Worm (Caenorhabditis elegans) whole organism, L2 larva: Measurements from ENCODE around the gene Y42A5A.3.
A peak's percentile ranks its signal among the peaks of the same experiment; 100 is the strongest.

Experiments
- C34F6.9 ChIP-seq: fragments of 150-350 bp; optimal IDR thresholded peaks from 2 replicates; lab custom pipeline; 2014; ENCODE audit warnings: missing biosample characterization, missing genetic modification characterization
- F13H6.1 ChIP-seq: sonication (generic microtip); optimal IDR thresholded peaks from 2 replicates; lab custom pipeline; 2016; ENCODE audit warnings: missing genetic modification characterization, missing compliant biosample characterization
- R02D3.7 ChIP-seq: fragments of 150-350 bp; optimal IDR thresholded peaks from 2 replicates; lab custom pipeline; 2014; ENCODE audit warnings: missing biosample characterization, missing genetic modification characterization
- Y55F3AM.14 ChIP-seq: fragments of 200-800 bp; sonication (Bioruptor generic); optimal IDR thresholded peaks from 2 replicates; lab custom pipeline; 2018; ENCODE audit warnings: mild to moderate bottlenecking, missing genetic modification characterization, missing compliant biosample characterization
- ZK546.5 ChIP-seq: sonication (generic microtip); optimal IDR thresholded peaks from 2 replicates; lab custom pipeline; 2017; ENCODE audit warnings: missing biosample characterization, missing genetic modification characterization
- alr-1 ChIP-seq: fragments of 150-350 bp; optimal IDR thresholded peaks from 2 replicates; lab custom pipeline; 2014; ENCODE audit warnings: missing biosample characterization, missing genetic modification characterization
- aly-2 ChIP-seq: fragments of 150-350 bp; optimal IDR thresholded peaks from 2 replicates; lab custom pipeline; 2014; ENCODE audit warnings: missing biosample characterization, missing genetic modification characterization
- ama-1 ChIP-seq: fragments of 150-350 bp; optimal IDR thresholded peaks from 2 replicates; lab custom pipeline; 2018; ENCODE audit warnings: inconsistent platforms
- blmp-1 ChIP-seq: sonication (generic microtip); optimal IDR thresholded peaks from 2 replicates; lab custom pipeline; 2017; ENCODE audit warnings: missing genetic modification characterization, mild to moderate bottlenecking, missing compliant biosample characterization, antibody characterized with exemption, moderate library complexity; ENCODE audit not compliant: insufficient read depth
- ceh-16 ChIP-seq: fragments of 150-350 bp; optimal IDR thresholded peaks from 2 replicates; lab custom pipeline; 2014; ENCODE audit warnings: missing biosample characterization, missing genetic modification characterization
- ceh-82 ChIP-seq: fragments of 150-350 bp; optimal IDR thresholded peaks from 2 replicates; lab custom pipeline; 2014; ENCODE audit warnings: missing biosample characterization, missing genetic modification characterization
- crh-2 ChIP-seq: sonication (generic microtip); optimal IDR thresholded peaks from 2 replicates; lab custom pipeline; 2017; ENCODE audit warnings: missing biosample characterization, missing genetic modification characterization
- dmd-4 ChIP-seq: sonication (generic microtip); optimal IDR thresholded peaks from 2 replicates; lab custom pipeline; 2017; ENCODE audit warnings: missing biosample characterization, missing genetic modification characterization
- egl-27 ChIP-seq: sonication (generic microtip); optimal IDR thresholded peaks from 3 replicates; lab custom pipeline; 2017; ENCODE audit warnings: missing biosample characterization, missing genetic modification reagents, missing genetic modification characterization
- elt-1 ChIP-seq: fragments of 150-350 bp; optimal IDR thresholded peaks from 2 replicates; lab custom pipeline; 2014; ENCODE audit warnings: missing biosample characterization, missing genetic modification characterization
- elt-3 ChIP-seq: sonication (generic microtip); optimal IDR thresholded peaks from 2 replicates; lab custom pipeline; 2017; ENCODE audit warnings: missing biosample characterization, missing genetic modification characterization
- fos-1 ChIP-seq: fragments of 150-350 bp; optimal IDR thresholded peaks from 2 replicates; lab custom pipeline; 2014; ENCODE audit warnings: missing biosample characterization, missing genetic modification characterization
- gmeb-1 ChIP-seq: fragments of 150-350 bp; optimal IDR thresholded peaks from 2 replicates; lab custom pipeline; 2014; ENCODE audit warnings: missing biosample characterization, missing genetic modification characterization
- lin-11 ChIP-seq: fragments of 150-350 bp; sonication (generic microtip); optimal IDR thresholded peaks from 2 replicates; lab custom pipeline; 2014; ENCODE audit warnings: missing biosample characterization, missing genetic modification characterization, inconsistent platforms, mixed read lengths
- lin-13 ChIP-seq: fragments of 150-350 bp; optimal IDR thresholded peaks from 2 replicates; lab custom pipeline; 2014; ENCODE audit warnings: missing biosample characterization, missing genetic modification reagents, missing genetic modification characterization
- lin-39 ChIP-seq: fragments of 150-350 bp; optimal IDR thresholded peaks from 2 replicates; lab custom pipeline; 2014; ENCODE audit warnings: missing biosample characterization, missing genetic modification reagents, missing genetic modification characterization
- lsy-2 ChIP-seq, 2 experiments: fragments of 150-350 bp in 1 of 2; sonication (generic microtip) in 1 of 2; optimal IDR thresholded peaks; 2 replicates each; lab custom pipeline; 2014 to 2017; ENCODE audit warnings: missing biosample characterization in 2 of 2, missing genetic modification characterization in 2 of 2
- mab-5 ChIP-seq: fragments of 150-350 bp; optimal IDR thresholded peaks from 2 replicates; lab custom pipeline; 2014; ENCODE audit warnings: missing biosample characterization, missing genetic modification characterization
- mbf-1 ChIP-seq: sonication (generic microtip); optimal IDR thresholded peaks from 2 replicates; lab custom pipeline; 2017; ENCODE audit warnings: missing biosample characterization, missing genetic modification characterization
- mdl-1 ChIP-seq, 2 experiments: fragments of 150-350 bp in 1 of 2; sonication (generic microtip) in 1 of 2; optimal IDR thresholded peaks; 2 replicates each; lab custom pipeline; 2017; ENCODE audit warnings: missing biosample characterization in 2 of 2, missing genetic modification characterization in 2 of 2
- nhr-10 ChIP-seq: sonication (generic microtip); optimal IDR thresholded peaks from 2 replicates; lab custom pipeline; 2017; ENCODE audit warnings: missing biosample characterization, missing genetic modification characterization
- nhr-11 ChIP-seq: fragments of 150-350 bp; optimal IDR thresholded peaks from 2 replicates; lab custom pipeline; 2014; ENCODE audit warnings: missing biosample characterization, missing genetic modification characterization
- nhr-12 ChIP-seq: fragments of 150-350 bp; optimal IDR thresholded peaks from 2 replicates; lab custom pipeline; 2014; ENCODE audit warnings: missing biosample characterization, missing genetic modification characterization
- nhr-129 ChIP-seq: fragments of 150-350 bp; optimal IDR thresholded peaks from 2 replicates; lab custom pipeline; 2014; ENCODE audit warnings: missing biosample characterization, missing genetic modification characterization
- nhr-21 ChIP-seq: fragments of 150-350 bp; optimal IDR thresholded peaks from 2 replicates; lab custom pipeline; 2014; ENCODE audit warnings: missing biosample characterization, missing genetic modification characterization
- nhr-23 ChIP-seq: fragments of 150-350 bp; optimal IDR thresholded peaks from 2 replicates; lab custom pipeline; 2014; ENCODE audit warnings: missing biosample characterization, missing genetic modification reagents, missing genetic modification characterization
- nhr-237 ChIP-seq: fragments of 150-350 bp; optimal IDR thresholded peaks from 2 replicates; lab custom pipeline; 2014; ENCODE audit warnings: missing biosample characterization, missing genetic modification characterization
- nhr-25 ChIP-seq: fragments of 150-350 bp; sonication (generic microtip); optimal IDR thresholded peaks from 3 replicates; lab custom pipeline; 2014; ENCODE audit warnings: missing biosample characterization, missing genetic modification characterization
- nhr-6 ChIP-seq: fragments of 150-350 bp; optimal IDR thresholded peaks from 2 replicates; lab custom pipeline; 2014; ENCODE audit warnings: missing biosample characterization, missing genetic modification characterization
- nhr-77 ChIP-seq: fragments of 150-350 bp; optimal IDR thresholded peaks from 2 replicates; lab custom pipeline; 2014; ENCODE audit warnings: missing biosample characterization, missing genetic modification characterization
- peb-1 ChIP-seq: fragments of 150-350 bp; optimal IDR thresholded peaks from 2 replicates; lab custom pipeline; 2014; ENCODE audit warnings: missing biosample characterization, missing genetic modification characterization
- sem-4 ChIP-seq: fragments of 150-350 bp; optimal IDR thresholded peaks from 2 replicates; lab custom pipeline; 2014; ENCODE audit warnings: missing biosample characterization, missing genetic modification reagents, missing genetic modification characterization
- skn-1 ChIP-seq: sonication (generic microtip); optimal IDR thresholded peaks from 2 replicates; lab custom pipeline; 2017; ENCODE audit warnings: missing biosample characterization, missing genetic modification characterization
- sma-3 ChIP-seq: sonication (generic microtip); optimal IDR thresholded peaks from 2 replicates; lab custom pipeline; 2016; ENCODE audit warnings: missing genetic modification reagents, missing genetic modification characterization, missing compliant biosample characterization
- sma-9 ChIP-seq, 2 experiments: fragments of 150-350 bp in 1 of 2; sonication (generic microtip) in 1 of 2; optimal IDR thresholded peaks; 2 replicates each; lab custom pipeline; 2014 to 2016; ENCODE audit warnings: missing genetic modification characterization in 2 of 2, mild to moderate bottlenecking in 1 of 2, missing biosample characterization in 1 of 2, missing compliant biosample characterization in 1 of 2, missing genetic modification reagents in 1 of 2, moderate library complexity in 1 of 2
- snpc-4 ChIP-seq: fragments of 150-350 bp; optimal IDR thresholded peaks from 2 replicates; lab custom pipeline; 2014; ENCODE audit warnings: missing biosample characterization, missing genetic modification characterization
- unc-39 ChIP-seq: fragments of 150-350 bp; optimal IDR thresholded peaks from 2 replicates; lab custom pipeline; 2014; ENCODE audit warnings: missing biosample characterization, missing genetic modification characterization
- unc-55 ChIP-seq: fragments of 150-350 bp; sonication (generic microtip); optimal IDR thresholded peaks from 3 replicates; lab custom pipeline; 2014; ENCODE audit warnings: missing biosample characterization, missing genetic modification reagents, missing genetic modification characterization
- unc-62 ChIP-seq: fragments of 150-350 bp; optimal IDR thresholded peaks from 2 replicates; lab custom pipeline; 2014; ENCODE audit warnings: missing biosample characterization, missing genetic modification reagents, missing genetic modification characterization
- zag-1 ChIP-seq: fragments of 150-350 bp; optimal IDR thresholded peaks from 2 replicates; lab custom pipeline; 2014; ENCODE audit warnings: missing biosample characterization, missing genetic modification characterization
- ztf-1 ChIP-seq: fragments of 200-800 bp; sonication (Bioruptor generic); conservative IDR thresholded peaks from 2 replicates; pipeline ENCODE4 v1.3.6; 2022; ENCODE audit warnings: missing genetic modification characterization, missing compliant biosample characterization
- ztf-11 ChIP-seq: sonication (generic microtip); optimal IDR thresholded peaks from 2 replicates; lab custom pipeline; 2017; ENCODE audit warnings: missing biosample characterization, missing genetic modification characterization
- ztf-4 ChIP-seq: fragments of 150-350 bp; optimal IDR thresholded peaks from 2 replicates; lab custom pipeline; 2014; ENCODE audit warnings: missing biosample characterization, missing genetic modification characterization

Y42A5A.3 gene

DNA sequence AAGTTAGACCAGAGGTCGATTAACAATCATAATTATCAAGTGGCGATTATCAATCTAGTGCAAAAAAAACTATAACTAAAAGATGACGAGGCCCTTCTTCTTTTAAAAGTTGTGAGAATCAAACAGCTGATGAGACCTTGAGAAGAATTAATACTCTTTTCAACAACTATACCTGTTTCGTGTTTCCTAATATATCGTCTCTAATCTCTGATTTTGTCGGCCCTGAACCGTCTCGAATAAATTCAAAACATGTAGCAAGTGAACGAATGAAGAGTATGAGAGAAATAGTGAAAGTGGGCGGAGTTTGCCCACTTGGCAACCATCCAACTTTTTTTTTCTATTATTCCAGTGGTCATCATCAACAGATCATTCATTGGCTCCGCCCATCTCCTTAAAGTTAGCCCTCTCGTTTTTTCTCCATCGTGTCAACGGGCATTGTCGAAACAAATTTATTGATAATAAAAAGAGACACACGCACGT, 8.2 kb downstream of the Y42A5A.3 start, which contains the start of gene Y42A5A.1:
Gene Y42A5A.1, plus strand, starts transcription at position 430 of the 480 bp plus-strand sequence.
- TF ChIP-seq nhr-25 (tag; lab: Kevin White, UChicago): peak; percentile 49
- TF ChIP-seq peb-1: no peak

- TF ChIP-seq fos-1 (tag; lab: Kevin White, UChicago): peak; percentile 4
- peak; percentile 46 for TF ChIP-seq blmp-1 (tag; lab: Kevin White, UChicago)
- peak; percentile 6 for TF ChIP-seq sma-3 (GFP tag; lab: Kevin White, UChicago)
- TF ChIP-seq nhr-23 (tag; lab: Kevin White, UChicago): no peak
- TF ChIP-seq gmeb-1 (tag; lab: Kevin White, UChicago): peak; percentile 2
- TF ChIP-seq ztf-1: no peak
- TF ChIP-seq, all 48 proteins: peak for 4
These were observed 8.7 kb downstream of the Y42A5A.3 start for ce11 chrV:11087119-11087518.

DNA sequence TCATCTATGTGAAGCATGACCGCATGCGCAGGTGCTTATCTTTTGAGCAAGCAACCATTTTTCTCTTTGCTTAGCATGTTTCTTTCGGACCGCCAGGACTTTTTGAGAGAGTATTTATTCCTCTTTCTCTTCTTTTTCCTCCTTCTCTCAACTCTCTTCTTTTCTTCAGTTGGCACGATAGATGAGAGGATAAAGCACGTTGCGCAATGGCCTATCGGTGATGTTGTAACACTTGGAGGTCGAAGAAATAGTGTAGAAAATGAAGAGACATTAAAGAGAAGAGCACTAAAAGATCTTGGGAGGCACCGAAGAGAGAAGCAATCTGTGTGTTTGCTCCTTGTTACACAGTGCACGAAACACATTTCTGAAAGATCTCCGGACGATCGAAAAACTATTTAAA, 12.1 kb downstream of the Y42A5A.3 start:
- TF ChIP-seq nhr-129 (tag; lab: Kevin White, UChicago) (peak; percentile 77), nhr-6 (tag; lab: Kevin White, UChicago) (no peak), nhr-77 (tag; lab: Kevin White, UChicago) (no peak), unc-62 (GFP tag; lab: Kevin White, UChicago) (no peak), sem-4 (no peak), Y55F3AM.14 (peak; percentile 5), nhr-23 (tag; lab: Kevin White, UChicago) (no peak), fos-1 (tag; lab: Kevin White, UChicago) (no peak), nhr-11 (no peak), dmd-4 (tag; lab: Kevin White, UChicago) (no peak), nhr-12 (no peak), ztf-1 (no peak), snpc-4 (no peak), mbf-1 (tag; lab: Kevin White, UChicago) (no peak), nhr-237 (tag; lab: Kevin White, UChicago) (no peak), zag-1 (tag; lab: Kevin White, UChicago) (no peak), sma-9 (GFP tag; optimal IDR thresholded peaks at IDR 0.05; lab: Kevin White, UChicago) (peak; percentile 61), sma-9 (tag; optimal IDR thresholded peaks at IDR 0.05; lab: Kevin White, UChicago) (no peak), egl-27 (no peak), ceh-82 (tag; lab: Kevin White, UChicago) (no peak), elt-3 (no peak), ceh-16 (tag; lab: Kevin White, UChicago) (no peak), nhr-10 (no peak), lsy-2 (tag; optimal IDR thresholded peaks at IDR 0.05; lab: Kevin White, UChicago) (peak in 1 of 2 experiments; percentile 62), lin-39 (no peak), unc-39 (tag; lab: Kevin White, UChicago) (no peak), mdl-1 (tag; optimal IDR thresholded peaks at IDR 0.05; lab: Kevin White, UChicago) (peak; percentile 19 to 37), lin-11 (tag; lab: Kevin White, UChicago) (no peak), ztf-11 (tag; lab: Kevin White, UChicago) (no peak), alr-1 (no peak), unc-55 (GFP tag; lab: Kevin White, UChicago) (peak; percentile 29), aly-2 (tag; lab: Kevin White, UChicago) (no peak), skn-1 (tag; lab: Kevin White, UChicago) (no peak), sma-3 (GFP tag; lab: Kevin White, UChicago) (no peak), lin-13 (GFP tag; lab: Kevin White, UChicago) (peak; percentile 33), nhr-25 (tag; lab: Kevin White, UChicago) (no peak), mab-5 (tag; lab: Kevin White, UChicago) (peak; percentile 38), F13H6.1 (peak; percentile 84), C34F6.9 (tag; lab: Kevin White, UChicago) (peak; percentile 68), gmeb-1 (tag; lab: Kevin White, UChicago) (no peak), ztf-4 (tag; lab: Kevin White, UChicago) (no peak), R02D3.7 (tag; lab: Kevin White, UChicago) (no peak), blmp-1 (tag; lab: Kevin White, UChicago) (no peak), ZK546.5 (no peak), elt-1 (tag; lab: Kevin White, UChicago) (no peak), peb-1 (no peak), nhr-21 (tag; lab: Kevin White, UChicago) (no peak), ama-1 (no peak), crh-2 (tag; lab: Kevin White, UChicago) (no peak)
